Worm (Caenorhabditis elegans): ENCODE results near the gene H01M10.2.

H01M10.2 gene

ce11 chrX:2559979-2560378, 25.6 kb downstream of the H01M10.2 start, which contains the start of gene F52H2.5:
TSS of gene F52H2.5 (minus strand) at chrX:2560079.
- no peak for TF ChIP-seq fkh-3 (tag; optimal IDR thresholded peaks at IDR 0.05)
- TF ChIP-seq sdz-38 (tag; optimal IDR thresholded peaks at IDR 0.05): no peak
- TF ChIP-seq F52B5.7 (tag; optimal IDR thresholded peaks at IDR 0.05): no peak
- no peak for TF ChIP-seq T07F8.4 (tag; optimal IDR thresholded peaks at IDR 0.05)
- TF ChIP-seq madf-10 (tag; optimal IDR thresholded peaks at IDR 0.05): no peak
- no peak for TF ChIP-seq ztf-25 (GFP tag; IDR thresholded peaks at IDR 0.05)
- TF ChIP-seq pha-4 (tag; optimal IDR thresholded peaks at IDR 0.05): no peak
- TF ChIP-seq dox-1 (GFP tag; IDR thresholded peaks at IDR 0.05): no peak
- TF ChIP-seq bed-2 (GFP tag; IDR thresholded peaks at IDR 0.05): no peak
- TF ChIP-seq lin-40 (tag; optimal IDR thresholded peaks at IDR 0.05): no peak
- no peak for TF ChIP-seq akir-1 (GFP tag; optimal IDR thresholded peaks at IDR 0.05)
- no peak for TF ChIP-seq him-1 (tag; optimal IDR thresholded peaks at IDR 0.05)
- TF ChIP-seq rpc-1 (optimal IDR thresholded peaks at IDR 0.05): no peak
- no peak for TF ChIP-seq rpc-1 (tag; optimal IDR thresholded peaks at IDR 0.05)
- TF ChIP-seq dpl-1 (GFP tag; optimal IDR thresholded peaks at IDR 0.05): no peak
- TF ChIP-seq hlh-12 (tag; optimal IDR thresholded peaks at IDR 0.05): no peak
- no peak for TF ChIP-seq Y56A3A.18 (GFP tag; IDR thresholded peaks at IDR 0.05)

- TF ChIP-seq B0019.2 (GFP tag; conservative IDR thresholded peaks at IDR 0.05) (no peak), ztf-18 (tag; optimal IDR thresholded peaks at IDR 0.05) (peak; percentile 87), nhr-120 (GFP tag; IDR thresholded peaks at IDR 0.05) (no peak), ceh-27 (GFP tag; optimal IDR thresholded peaks at IDR 0.05) (peak; percentile 2), ccch-3 (GFP tag; optimal IDR thresholded peaks at IDR 0.05) (no peak), lin-40 (tag; optimal IDR thresholded peaks at IDR 0.05) (peak; percentile 60)
These were observed 26.2 kb downstream of the H01M10.2 start for ce11 chrX:2559399-2559798.

ce11 chrX:2553433-2553860, 32.1 kb downstream of the H01M10.2 start:
- TF ChIP-seq snpc-1.1 (tag; optimal IDR thresholded peaks at IDR 0.05; ENCODE audit: insufficient read depth) (peak; percentile 72), ztf-28 (GFP tag; IDR thresholded peaks at IDR 0.05) (no peak), ztf-18 (tag; optimal IDR thresholded peaks at IDR 0.05) (peak; percentile 79), lin-35 (GFP tag; optimal IDR thresholded peaks at IDR 0.05) (peak in 1 of 3 experiments; percentile 58), nhr-179 (tag; optimal IDR thresholded peaks at IDR 0.05) (peak; percentile 59), rpc-1 (optimal IDR thresholded peaks at IDR 0.05) (peak; percentile 93), rpc-1 (tag; optimal IDR thresholded peaks at IDR 0.05) (peak; percentile 93), sea-2 (GFP tag; IDR thresholded peaks at IDR 0.05) (0 out of 2 replicates have a peak, but pooled peaks have one; percentile 57), F52B5.7 (tag; optimal IDR thresholded peaks at IDR 0.05) (peak; percentile 54), F23B12.7 (tag; optimal IDR thresholded peaks at IDR 0.05; ENCODE audit: insufficient read depth) (peak; percentile 8), cebp-2 (GFP tag; IDR thresholded peaks at IDR 0.05) (peak; percentile 76; the same call in 1 of the 2 replicates), sdz-38 (tag; optimal IDR thresholded peaks at IDR 0.05) (peak; percentile 42), madf-6 (GFP tag; IDR thresholded peaks at IDR 0.05) (peak; percentile 46), atf-7 (tag; optimal IDR thresholded peaks at IDR 0.05) (peak; percentile 70), let-607 (tag; optimal IDR thresholded peaks at IDR 0.05) (peak in 1 of 2 experiments; percentile 74), F55B11.4 (tag; optimal IDR thresholded peaks at IDR 0.05; ENCODE audit: borderline replicate concordance, insufficient read depth) (no peak), B0019.2 (GFP tag; conservative IDR thresholded peaks at IDR 0.05) (no peak), nfya-2 (GFP tag; IDR thresholded peaks at IDR 0.05) (no peak), hmg-20 (GFP tag; IDR thresholded peaks at IDR 0.05) (0 out of 2 replicates have a peak, but pooled peaks have one; percentile 26), nhr-27 (tag; optimal IDR thresholded peaks at IDR 0.05) (no peak), aptf-3 (GFP tag; IDR thresholded peaks at IDR 0.05) (peak; percentile 74; the same call in 1 of the 2 replicates), hrde-1 (tag; optimal IDR thresholded peaks at IDR 0.05; ENCODE audit: borderline replicate concordance) (peak; percentile 70), F22D6.2 (tag; optimal IDR thresholded peaks at IDR 0.05) (peak; percentile 41), egl-44 (GFP tag; IDR thresholded peaks at IDR 0.05) (peak; percentile 74; the same call in 1 of the 2 replicates), pbrm-1 (GFP tag; IDR thresholded peaks at IDR 0.05) (peak; percentile 82), zim-3 (tag; optimal IDR thresholded peaks at IDR 0.05) (no peak), dpff-1 (tag; optimal IDR thresholded peaks at IDR 0.05) (no peak), him-1 (tag; optimal IDR thresholded peaks at IDR 0.05) (peak; percentile 77), ceh-100 (GFP tag; IDR thresholded peaks at IDR 0.05) (no peak), F10E7.11 (tag; optimal IDR thresholded peaks at IDR 0.05) (no peak)
